Fruit fly (Drosophila melanogaster) whole organism, prepupa: ENCODE results near the gene CG13380.

Source experiments
- Blimp-1 ChIP-seq: fragments of 200-800 bp; sonication (Bioruptor generic); optimal IDR thresholded peaks from 3 replicates; lab custom pipeline; 2017; ENCODE audit warnings: missing biosample characterization, missing genetic modification characterization, mild to moderate bottlenecking, moderate library complexity, missing genetic modification reagents
- CG11294 ChIP-seq: fragments of 200-800 bp; sonication (Bioruptor generic); IDR thresholded peaks from 2 replicates; pipeline ENCODE4 v1.3.6; 2022; ENCODE audit warnings: missing biosample characterization, missing genetic modification characterization
- CG11762 ChIP-seq: fragments of 200-800 bp; sonication (Bioruptor generic); optimal IDR thresholded peaks from 3 replicates; lab custom pipeline; 2016; ENCODE audit warnings: missing biosample characterization, missing genetic modification characterization; ENCODE audit not compliant: insufficient read depth
- CG11902 ChIP-seq: fragments of 200-800 bp; sonication (Bioruptor generic); optimal IDR thresholded peaks from 3 replicates; lab custom pipeline; 2016; ENCODE audit warnings: missing biosample characterization, missing genetic modification characterization
- CG15336 ChIP-seq: fragments of 200-800 bp; sonication (Bioruptor generic); IDR thresholded peaks from 2 replicates; pipeline ENCODE4 v1.3.6; 2022; ENCODE audit warnings: missing biosample characterization, missing genetic modification characterization
- CG16779 ChIP-seq: fragments of 200-800 bp; sonication (Bioruptor generic); optimal IDR thresholded peaks from 3 replicates; lab custom pipeline; 2017; ENCODE audit warnings: missing biosample characterization, mild to moderate bottlenecking, missing genetic modification characterization
- CG3032 ChIP-seq: fragments of 200-800 bp; optimal IDR thresholded peaks from 2 replicates; lab custom pipeline; 2019; ENCODE audit warnings: missing biosample characterization, mild to moderate bottlenecking, missing genetic modification characterization, moderate library complexity
- CG31627 ChIP-seq: fragments of 200-800 bp; sonication (Bioruptor generic); optimal IDR thresholded peaks from 3 replicates; lab custom pipeline; 2016; ENCODE audit warnings: missing biosample characterization, missing genetic modification characterization
- CG32006 ChIP-seq: fragments of 200-800 bp; sonication (Bioruptor generic); optimal IDR thresholded peaks from 3 replicates; lab custom pipeline; 2017; ENCODE audit warnings: missing biosample characterization, mild to moderate bottlenecking, missing genetic modification characterization
- CG34406 ChIP-seq: fragments of 200-800 bp; sonication (Bioruptor generic); optimal IDR thresholded peaks from 3 replicates; lab custom pipeline; 2016; ENCODE audit warnings: missing biosample characterization, missing genetic modification characterization
- CG3919 ChIP-seq: fragments of 200-800 bp; sonication (Bioruptor generic); optimal IDR thresholded peaks from 3 replicates; lab custom pipeline; 2016; ENCODE audit warnings: missing biosample characterization, missing genetic modification characterization
- CG4318 ChIP-seq: fragments of 200-800 bp; sonication (Bioruptor generic); optimal IDR thresholded peaks from 3 replicates; lab custom pipeline; 2017; ENCODE audit warnings: missing biosample characterization, mild to moderate bottlenecking, missing genetic modification characterization
- CG6163 ChIP-seq: fragments of 200-800 bp; sonication (Bioruptor generic); IDR thresholded peaks from 3 replicates; pipeline ENCODE4 v1.3.6; 2022; ENCODE audit warnings: missing biosample characterization, missing genetic modification characterization
- CG6276 ChIP-seq: fragments of 200-800 bp; sonication (Bioruptor generic); optimal IDR thresholded peaks from 2 replicates; lab custom pipeline; 2017; ENCODE audit warnings: missing biosample characterization, mild to moderate bottlenecking, missing genetic modification characterization
- CG6808 ChIP-seq: fragments of 200-800 bp; sonication (Bioruptor generic); optimal IDR thresholded peaks from 3 replicates; lab custom pipeline; 2017; ENCODE audit warnings: missing biosample characterization, missing genetic modification characterization, mild to moderate bottlenecking, moderate library complexity, missing genetic modification reagents
- CG6854 ChIP-seq: fragments of 200-800 bp; sonication (Bioruptor generic); optimal IDR thresholded peaks from 2 replicates; lab custom pipeline; 2017; ENCODE audit warnings: missing biosample characterization, mild to moderate bottlenecking, missing genetic modification characterization
- CG8632 ChIP-seq: fragments of 200-800 bp; sonication (Bioruptor generic); optimal IDR thresholded peaks from 3 replicates; lab custom pipeline; 2016; ENCODE audit warnings: missing biosample characterization, missing genetic modification characterization
- Eip75B ChIP-seq: fragments of 200-800 bp; sonication (Bioruptor generic); optimal IDR thresholded peaks from 3 replicates; lab custom pipeline; 2016; ENCODE audit warnings: missing biosample characterization, missing genetic modification characterization
- Eip78C ChIP-seq: fragments of 200-800 bp; sonication (Bioruptor generic); peaks from one replicate; lab custom pipeline; 2016; ENCODE audit warnings: missing biosample characterization, missing genetic modification characterization
- Eip93F ChIP-seq: fragments of 200-800 bp; sonication (Bioruptor generic); optimal IDR thresholded peaks from 2 replicates; lab custom pipeline; 2016; ENCODE audit warnings: missing biosample characterization, mild to moderate bottlenecking, missing genetic modification characterization
- Ets21C ChIP-seq: fragments of 200-800 bp; sonication (Bioruptor generic); optimal IDR thresholded peaks from 3 replicates; lab custom pipeline; 2016; ENCODE audit warnings: missing biosample characterization, missing genetic modification characterization
- Ets96B ChIP-seq: fragments of 200-800 bp; optimal IDR thresholded peaks from 2 replicates; lab custom pipeline; 2019; ENCODE audit warnings: missing biosample characterization, mild to moderate bottlenecking, missing genetic modification characterization, moderate library complexity
- Hr4 ChIP-seq: fragments of 200-800 bp; sonication (Bioruptor generic); optimal IDR thresholded peaks from 3 replicates; lab custom pipeline; 2016; ENCODE audit warnings: missing biosample characterization, missing genetic modification characterization
- Lpt ChIP-seq: fragments of 200-800 bp; sonication (Bioruptor generic); optimal IDR thresholded peaks from 3 replicates; lab custom pipeline; 2016; ENCODE audit warnings: missing biosample characterization, missing genetic modification characterization
- Met ChIP-seq: fragments of 200-800 bp; sonication (Bioruptor generic); optimal IDR thresholded peaks from 3 replicates; lab custom pipeline; 2016; ENCODE audit warnings: missing biosample characterization, missing genetic modification characterization
- OdsH ChIP-seq: fragments of 200-800 bp; sonication (Bioruptor generic); optimal IDR thresholded peaks from 3 replicates; lab custom pipeline; 2016; ENCODE audit warnings: missing biosample characterization, missing genetic modification characterization
- achi ChIP-seq: fragments of 200-800 bp; sonication (Bioruptor generic); optimal IDR thresholded peaks from 3 replicates; lab custom pipeline; 2016; ENCODE audit warnings: missing biosample characterization, missing genetic modification characterization
- acj6 ChIP-seq: fragments of 200-800 bp; sonication (Bioruptor generic); optimal IDR thresholded peaks from 3 replicates; lab custom pipeline; 2016; ENCODE audit warnings: missing biosample characterization, missing genetic modification characterization
- cyc ChIP-seq: fragments of 200-800 bp; sonication (Bioruptor generic); optimal IDR thresholded peaks from 3 replicates; lab custom pipeline; 2016; ENCODE audit warnings: missing biosample characterization, missing genetic modification characterization
- dac ChIP-seq: fragments of 200-800 bp; sonication (Bioruptor generic); optimal IDR thresholded peaks from 2 replicates; lab custom pipeline; 2017; ENCODE audit warnings: missing biosample characterization, mild to moderate bottlenecking, missing genetic modification characterization
- dsx ChIP-seq: fragments of 200-800 bp; optimal IDR thresholded peaks from 3 replicates; lab custom pipeline; 2019; ENCODE audit warnings: missing biosample characterization, mild to moderate bottlenecking, missing genetic modification characterization, moderate library complexity; ENCODE audit not compliant: poor library complexity, severe bottlenecking
- esn ChIP-seq: fragments of 200-800 bp; sonication (Bioruptor generic); optimal IDR thresholded peaks from 2 replicates; lab custom pipeline; 2016; ENCODE audit warnings: missing biosample characterization, mild to moderate bottlenecking, missing genetic modification characterization, moderate library complexity
- fd59A ChIP-seq: fragments of 200-800 bp; sonication (Bioruptor generic); optimal IDR thresholded peaks from 2 replicates; lab custom pipeline; 2017; ENCODE audit warnings: missing biosample characterization, mild to moderate bottlenecking, missing genetic modification characterization, missing genetic modification reagents
- fd85E ChIP-seq: fragments of 200-800 bp; sonication (Bioruptor generic); optimal IDR thresholded peaks from 3 replicates; lab custom pipeline; 2016; ENCODE audit warnings: missing biosample characterization, missing genetic modification characterization
- fkh ChIP-seq: fragments of 200-800 bp; sonication (Bioruptor generic); optimal IDR thresholded peaks from 3 replicates; lab custom pipeline; 2017; ENCODE audit warnings: missing biosample characterization, mild to moderate bottlenecking, missing genetic modification characterization, moderate library complexity
- lz ChIP-seq: fragments of 200-800 bp; sonication (Bioruptor generic); optimal IDR thresholded peaks from 3 replicates; lab custom pipeline; 2016; ENCODE audit warnings: missing biosample characterization, missing genetic modification characterization
- net ChIP-seq: fragments of 200-800 bp; sonication (Bioruptor generic); optimal IDR thresholded peaks from 3 replicates; lab custom pipeline; 2016; ENCODE audit warnings: missing biosample characterization, missing genetic modification characterization
- salr ChIP-seq, 2 experiments: fragments of 200-800 bp; sonication (Bioruptor generic); optimal IDR thresholded peaks; 3 replicates each; lab custom pipeline; 2016 to 2018; ENCODE audit warnings: missing biosample characterization in 2 of 2, missing genetic modification characterization in 2 of 2, mild to moderate bottlenecking in 1 of 2
- spab ChIP-seq: fragments of 200-800 bp; sonication (Bioruptor generic); optimal IDR thresholded peaks from 2 replicates; lab custom pipeline; 2017; ENCODE audit warnings: missing biosample characterization, mild to moderate bottlenecking, missing genetic modification characterization, missing genetic modification reagents
- ss ChIP-seq, 2 experiments: fragments of 200-800 bp; sonication (Bioruptor generic); optimal IDR thresholded peaks; 2 replicates in 1 of 2; 3 replicates in 1 of 2; lab custom pipeline; 2017 to 2018; ENCODE audit warnings: mild to moderate bottlenecking in 2 of 2, missing biosample characterization in 2 of 2, missing genetic modification characterization in 2 of 2, moderate library complexity in 1 of 2
- svp ChIP-seq: fragments of 200-800 bp; sonication (Bioruptor generic); peaks from one replicate; lab custom pipeline; 2016; ENCODE audit warnings: missing biosample characterization, missing genetic modification characterization
- topi ChIP-seq: fragments of 200-800 bp; sonication (Bioruptor generic); optimal IDR thresholded peaks from 3 replicates; lab custom pipeline; 2016; ENCODE audit warnings: missing biosample characterization, missing genetic modification characterization

Gene CG13380

DNA sequence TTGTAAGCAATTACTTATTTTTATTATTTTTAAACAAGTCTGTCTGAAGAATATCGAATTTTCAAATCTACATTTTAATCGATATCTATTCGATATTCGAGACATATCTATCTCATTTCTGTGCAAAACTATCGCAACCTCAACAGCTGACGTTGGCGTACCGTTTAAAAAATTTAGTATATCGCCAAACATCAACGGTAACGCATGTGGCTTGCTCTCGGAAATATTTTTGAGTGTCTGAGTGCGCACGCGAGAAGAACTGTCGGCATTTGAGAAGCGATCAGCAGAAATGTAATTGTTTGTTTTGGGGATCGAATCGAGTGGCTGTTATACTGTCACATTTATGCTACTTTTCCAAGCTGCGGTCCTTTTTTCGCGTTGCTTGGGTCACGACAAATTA is 8.0 kb upstream of the CG13380 start, which contains the start of gene MYPT-75D (continued):
- TF ChIP-seq cyc (no peak), CG8632 (GFP tag; lab: Kevin White, UChicago) (no peak), CG3919 (GFP tag; lab: Kevin White, UChicago) (peak; percentile 18), CG32006 (GFP tag; lab: Kevin White, UChicago) (no peak), esn (GFP tag; lab: Kevin White, UChicago) (no peak), fd59A (GFP tag; lab: Kevin White, UChicago) (no peak), Eip78C (peak; percentile 80), Hr4 (GFP tag; lab: Kevin White, UChicago) (no peak), fkh (peak; percentile 70), Lpt (GFP tag; lab: Kevin White, UChicago) (no peak)

DNA sequence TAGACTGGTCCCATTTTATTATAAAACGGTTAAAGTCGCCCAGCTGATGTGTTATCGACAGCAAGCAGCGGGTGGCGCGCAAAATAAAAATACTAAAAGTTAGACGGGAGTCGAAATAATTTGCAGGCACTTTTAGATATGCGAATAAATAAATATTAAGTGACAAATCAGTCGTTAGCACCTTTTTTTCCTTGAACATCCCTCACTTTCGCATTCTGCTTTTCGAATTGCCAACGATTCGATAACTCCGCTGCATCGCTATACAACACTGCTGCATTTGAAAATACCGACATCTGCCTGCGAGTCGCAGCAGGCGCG is 4.6 kb upstream of the CG13380 start, which contains the start of gene bora:
Gene bora (plus strand): TSS at position 271 of the 318 bp plus-strand sequence.
- TF ChIP-seq CG15336: no peak
- TF ChIP-seq salr (GFP tag; optimal IDR thresholded peaks at IDR 0.05; lab: Kevin White, UChicago): no peak
- 0 out of 3 replicates have a peak, but pooled peaks have one; percentile 6 for TF ChIP-seq CG6163 (GFP tag; lab: Robert Waterston, UW)
- peak; percentile 46 for TF ChIP-seq Eip78C
- TF ChIP-seq esn (GFP tag; lab: Kevin White, UChicago): no peak
- peak; percentile 4 for TF ChIP-seq acj6

- TF ChIP-seq CG32006 (GFP tag; lab: Kevin White, UChicago): peak; percentile 3
- no peak for TF ChIP-seq CG31627 (GFP tag; lab: Kevin White, UChicago)
- TF ChIP-seq achi (GFP tag; lab: Kevin White, UChicago): no peak
- TF ChIP-seq CG6808 (GFP tag; lab: Kevin White, UChicago): no peak
- TF ChIP-seq CG6276 (GFP tag; lab: Kevin White, UChicago): peak; percentile 32
- peak; percentile 78 for TF ChIP-seq Eip78C
- TF ChIP-seq CG16779: peak; percentile 49
- TF ChIP-seq topi (GFP tag; lab: Kevin White, UChicago): no peak
- TF ChIP-seq svp: peak; percentile 59
- no peak for TF ChIP-seq CG11294 (GFP tag; lab: Robert Waterston, UW)
- no peak for TF ChIP-seq CG6854 (GFP tag; lab: Kevin White, UChicago)
- no peak for TF ChIP-seq Ets21C (GFP tag; lab: Kevin White, UChicago)
- TF ChIP-seq ss (GFP tag; optimal IDR thresholded peaks at IDR 0.05; lab: Kevin White, UChicago): peak; percentile 33 to 51
- TF ChIP-seq net (GFP tag; lab: Kevin White, UChicago): no peak
These were observed 4.1 kb upstream of the CG13380 start, which contains the start of gene not for dm6 chr3L:18621735-18622421. Gene not (minus strand): TSS chr3L:18622129.

DNA sequence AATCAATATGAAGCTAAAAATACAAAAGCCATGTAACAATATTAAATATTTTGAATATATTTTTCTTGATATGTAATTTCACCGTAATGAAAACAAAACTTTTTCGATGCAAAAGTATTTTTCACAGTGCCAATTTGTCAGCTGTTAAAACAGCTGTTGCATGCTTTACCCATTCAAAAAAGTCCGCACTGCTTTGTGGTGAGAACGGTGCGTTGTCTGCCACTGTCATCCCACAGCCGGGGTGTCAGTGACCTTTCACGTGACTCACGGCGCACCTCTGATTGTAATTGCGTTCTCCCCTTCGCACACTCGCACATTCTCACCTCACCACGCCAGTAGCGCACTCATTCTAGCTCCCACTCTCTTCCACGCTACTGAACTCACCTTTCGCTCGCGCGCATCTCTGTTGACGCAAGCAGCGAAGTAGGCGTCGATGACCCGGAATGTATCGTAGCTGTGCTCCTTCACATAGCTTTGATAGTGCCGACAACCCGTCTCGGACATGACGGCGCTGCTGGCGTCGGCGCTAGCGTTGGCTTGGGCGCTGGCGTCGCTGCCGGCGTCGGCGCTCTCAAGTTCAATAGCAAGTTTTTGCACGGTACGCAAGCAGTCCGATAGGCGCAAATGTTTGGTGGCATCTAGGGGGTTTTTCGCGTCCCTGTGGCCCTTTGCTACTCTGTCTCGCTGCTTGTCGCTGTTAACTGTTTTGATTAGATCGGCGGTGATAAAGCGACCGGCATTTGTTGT is 3.4 kb upstream of the CG13380 start:
- peak; percentile 96 for TF ChIP-seq svp
- no peak for TF ChIP-seq CG3032 (tag; lab: Kevin White, UChicago)
- TF ChIP-seq Met (GFP tag; lab: Kevin White, UChicago): peak; percentile 50
- TF ChIP-seq CG4318: no peak
- no peak for TF ChIP-seq CG16779
- no peak for TF ChIP-seq salr (GFP tag; optimal IDR thresholded peaks at IDR 0.05; lab: Kevin White, UChicago)
- TF ChIP-seq CG11762 (GFP tag; lab: Kevin White, UChicago): peak; percentile 4
- peak; percentile 34 for TF ChIP-seq topi (GFP tag; lab: Kevin White, UChicago)
- peak; percentile 38 for TF ChIP-seq cyc
- TF ChIP-seq fd85E (GFP tag; lab: Kevin White, UChicago): no peak
- TF ChIP-seq Ets21C (GFP tag; lab: Kevin White, UChicago): peak; percentile 26
- peak; percentile 19 for TF ChIP-seq CG31627 (GFP tag; lab: Kevin White, UChicago)
- TF ChIP-seq esn (GFP tag; lab: Kevin White, UChicago): peak; percentile 59
- TF ChIP-seq spab (GFP tag; lab: Kevin White, UChicago): no peak
- peak; percentile 40 for TF ChIP-seq net (GFP tag; lab: Kevin White, UChicago)
- no peak for TF ChIP-seq dac (GFP tag; lab: Kevin White, UChicago)
- peak; percentile 9 for TF ChIP-seq CG11902 (GFP tag; lab: Kevin White, UChicago)
- TF ChIP-seq Blimp-1 (GFP tag; lab: Kevin White, UChicago): peak; percentile 4
- TF ChIP-seq Ets96B: no peak
- TF ChIP-seq dsx (GFP tag; lab: Kevin White, UChicago): no peak
- TF ChIP-seq Eip75B (GFP tag; lab: Kevin White, UChicago): peak; percentile 19
- TF ChIP-seq OdsH (GFP tag; lab: Kevin White, UChicago): peak; percentile 51
- peak; percentile 17 for TF ChIP-seq CG34406 (GFP tag; lab: Kevin White, UChicago)
- peak; percentile 58 for TF ChIP-seq Eip93F (GFP tag; lab: Kevin White, UChicago)
- peak; percentile 60 for TF ChIP-seq lz (GFP tag; lab: Kevin White, UChicago)
